Worm (Caenorhabditis elegans) whole organism, young adult: ENCODE data around the gene F36H12.17.
"Not testable (repeated sequence)": the region's sequence is repeated elsewhere in the genome, so short reads cannot be mapped to it uniquely, and the experiment has no call there.

ENCODE experiments used
- B0019.2 ChIP-seq: fragments of 200-800 bp; sonication (Bioruptor generic); conservative IDR thresholded peaks from 2 replicates; pipeline ENCODE4 v1.3.6; 2022; ENCODE audit warnings: missing genetic modification reagents, missing genetic modification characterization, missing compliant biosample characterization
- B0035.1 ChIP-seq: sonication (generic microtip); optimal IDR thresholded peaks from 2 replicates; lab custom pipeline; 2016; ENCODE audit warnings: missing genetic modification characterization, mild to moderate bottlenecking, missing compliant biosample characterization, missing genotype, missing genetic modification reagents
- F37B4.10 ChIP-seq: fragments of 200-800 bp; sonication (Bioruptor generic); IDR thresholded peaks from 2 replicates; pipeline ENCODE4 v1.3.6; 2022; ENCODE audit warnings: missing genetic modification characterization, missing compliant biosample characterization
- F39B2.1 ChIP-seq: fragments of 200-800 bp; sonication (Bioruptor generic); IDR thresholded peaks from 2 replicates; pipeline ENCODE4 v1.3.6; 2022; ENCODE audit warnings: missing genetic modification reagents, missing genetic modification characterization, missing compliant biosample characterization
- F52B5.7 ChIP-seq: sonication (generic microtip); optimal IDR thresholded peaks from 2 replicates; lab custom pipeline; 2016; ENCODE audit warnings: mild to moderate bottlenecking, missing genetic modification characterization, missing compliant biosample characterization
- K12H6.12 ChIP-seq: fragments of 200-800 bp; sonication (Bioruptor generic); optimal IDR thresholded peaks from 2 replicates; lab custom pipeline; 2018; ENCODE audit warnings: mild to moderate bottlenecking, missing genetic modification characterization, missing compliant biosample characterization
- T07F8.4 ChIP-seq: sonication (generic microtip); optimal IDR thresholded peaks from 2 replicates; lab custom pipeline; 2016; ENCODE audit warnings: mild to moderate bottlenecking, missing genetic modification characterization, moderate library complexity, missing compliant biosample characterization
- Y67H2A.10 ChIP-seq: fragments of 200-800 bp; sonication (Bioruptor generic); conservative IDR thresholded peaks from 2 replicates; pipeline ENCODE4 v1.3.6; 2022; ENCODE audit warnings: missing genetic modification reagents, missing genetic modification characterization, missing compliant biosample characterization
- Y95B8A.8 ChIP-seq: fragments of 200-800 bp; sonication (Bioruptor generic); IDR thresholded peaks from 2 replicates; pipeline ENCODE4 v1.3.6; 2022; ENCODE audit warnings: missing genetic modification reagents, missing genetic modification characterization, missing compliant biosample characterization
- akir-1 ChIP-seq: fragments of 200-800 bp; sonication (Bioruptor generic); optimal IDR thresholded peaks from 2 replicates; lab custom pipeline; 2018; ENCODE audit warnings: mild to moderate bottlenecking, missing genetic modification characterization, moderate library complexity, missing compliant biosample characterization
- bed-2 ChIP-seq: fragments of 200-800 bp; sonication (Bioruptor generic); IDR thresholded peaks from 2 replicates; pipeline ENCODE4 v1.3.6; 2022; ENCODE audit warnings: missing genetic modification reagents, missing genetic modification characterization, missing compliant biosample characterization
- ceh-40 ChIP-seq: fragments of 200-800 bp; sonication (Bioruptor generic); IDR thresholded peaks from 2 replicates; pipeline ENCODE4 v1.3.6; 2022; ENCODE audit warnings: missing genetic modification characterization, missing compliant biosample characterization
- chd-7 ChIP-seq: sonication (generic microtip); optimal IDR thresholded peaks from 2 replicates; lab custom pipeline; 2016; ENCODE audit warnings: mild to moderate bottlenecking, missing genetic modification characterization, moderate library complexity, missing compliant biosample characterization
- dpff-1 ChIP-seq: sonication (generic microtip); optimal IDR thresholded peaks from 2 replicates; lab custom pipeline; 2017; ENCODE audit warnings: mild to moderate bottlenecking, missing genetic modification characterization, missing compliant biosample characterization
- dpl-1 ChIP-seq: fragments of 150-350 bp; optimal IDR thresholded peaks from 2 replicates; lab custom pipeline; 2014; ENCODE audit warnings: missing biosample characterization, missing genetic modification reagents, missing genetic modification characterization
- egl-18 ChIP-seq: fragments of 200-800 bp; sonication (Bioruptor generic); IDR thresholded peaks from 2 replicates; pipeline ENCODE4 v1.3.6; 2022; ENCODE audit warnings: missing genetic modification reagents, missing genetic modification characterization, missing compliant biosample characterization
- egrh-3 ChIP-seq: fragments of 200-800 bp; sonication (Bioruptor generic); IDR thresholded peaks from 2 replicates; pipeline ENCODE4 v1.3.6; 2022; ENCODE audit warnings: missing genetic modification reagents, missing genetic modification characterization, missing compliant biosample characterization
- let-607 ChIP-seq, 2 experiments: fragments of 200-800 bp in 1 of 2; sonication (Bioruptor generic) in 1 of 2; sonication (generic microtip) in 1 of 2; optimal IDR thresholded peaks; 2 replicates each; lab custom pipeline; 2016 to 2018; ENCODE audit warnings: mild to moderate bottlenecking in 2 of 2, missing compliant biosample characterization in 2 of 2, missing genetic modification characterization in 2 of 2, moderate library complexity in 2 of 2, missing genotype in 1 of 2
- lin-35 ChIP-seq, 3 experiments: fragments of 150-350 bp in 2 of 3; sonication (generic microtip) in 1 of 3; optimal IDR thresholded peaks; 2 replicates each; lab custom pipeline; 2014 to 2018; ENCODE audit warnings: missing biosample characterization in 3 of 3, missing genetic modification characterization in 3 of 3, missing genetic modification reagents in 3 of 3
- lsl-1 ChIP-seq: fragments of 200-800 bp; sonication (Bioruptor generic); optimal IDR thresholded peaks from 2 replicates; lab custom pipeline; 2018; ENCODE audit warnings: mild to moderate bottlenecking, missing genetic modification characterization, moderate library complexity, missing compliant biosample characterization
- lsy-27 ChIP-seq: sonication (generic microtip); optimal IDR thresholded peaks from 2 replicates; lab custom pipeline; 2017; ENCODE audit warnings: missing genetic modification characterization, mild to moderate bottlenecking, missing compliant biosample characterization, antibody characterized with exemption, missing genotype, borderline replicate concordance; ENCODE audit not compliant: insufficient read depth
- mes-4 ChIP-seq: sonication (generic microtip); optimal IDR thresholded peaks from 2 replicates; lab custom pipeline; 2016; ENCODE audit warnings: missing genotype, missing genetic modification characterization, missing compliant biosample characterization
- nfya-1 ChIP-seq: sonication (generic microtip); optimal IDR thresholded peaks from 2 replicates; lab custom pipeline; 2017; ENCODE audit warnings: antibody characterized with exemption, missing compliant biosample characterization, missing genetic modification characterization, borderline replicate concordance; ENCODE audit not compliant: insufficient read depth
- nfya-2 ChIP-seq: fragments of 200-800 bp; sonication (Bioruptor generic); IDR thresholded peaks from 2 replicates; pipeline ENCODE4 v1.3.6; 2022; ENCODE audit warnings: missing genetic modification reagents, missing genetic modification characterization, missing compliant biosample characterization
- nhr-27 ChIP-seq: fragments of 200-800 bp; sonication (Bioruptor generic); optimal IDR thresholded peaks from 2 replicates; lab custom pipeline; 2018; ENCODE audit warnings: mild to moderate bottlenecking, missing genetic modification characterization, moderate library complexity, missing compliant biosample characterization
- rcor-1 ChIP-seq: fragments of 200-800 bp; sonication (Bioruptor generic); IDR thresholded peaks from 2 replicates; pipeline ENCODE4 v1.3.6; 2022; ENCODE audit warnings: missing genetic modification reagents, missing genetic modification characterization, missing compliant biosample characterization
- sdz-38 ChIP-seq: sonication (generic microtip); optimal IDR thresholded peaks from 2 replicates; lab custom pipeline; 2016; ENCODE audit warnings: missing genotype, missing genetic modification characterization, missing compliant biosample characterization
- snpc-1.1 ChIP-seq: sonication (generic microtip); optimal IDR thresholded peaks from 2 replicates; lab custom pipeline; 2017; ENCODE audit warnings: missing genetic modification characterization, mild to moderate bottlenecking, missing compliant biosample characterization, antibody characterized with exemption, moderate library complexity, missing genotype, missing genetic modification reagents; ENCODE audit not compliant: insufficient read depth
- snpc-3.4 ChIP-seq: sonication (generic microtip); optimal IDR thresholded peaks from 2 replicates; lab custom pipeline; 2017; ENCODE audit warnings: missing genetic modification characterization, mild to moderate bottlenecking, missing compliant biosample characterization, antibody characterized with exemption, moderate library complexity, missing genotype, missing genetic modification reagents
- snpc-4 ChIP-seq, 5 experiments: fragments of 150-350 bp in 1 of 5; sonication (generic microtip) in 4 of 5; optimal IDR thresholded peaks; 2 replicates each; lab custom pipeline; 2014 to 2018; ENCODE audit warnings: missing genetic modification characterization in 5 of 5, missing biosample characterization in 3 of 5, antibody characterized with exemption in 2 of 5, mild to moderate bottlenecking in 2 of 5, missing compliant biosample characterization in 2 of 5, missing genotype in 2 of 5, moderate library complexity in 2 of 5, missing genetic modification reagents in 1 of 5
- somi-1 ChIP-seq: fragments of 200-800 bp; sonication (Bioruptor generic); optimal IDR thresholded peaks from 2 replicates; lab custom pipeline; 2018; ENCODE audit warnings: mild to moderate bottlenecking, missing genetic modification characterization, missing compliant biosample characterization
- ztf-25 ChIP-seq: fragments of 200-800 bp; sonication (Bioruptor generic); IDR thresholded peaks from 2 replicates; pipeline ENCODE4 v1.3.6; 2022; ENCODE audit warnings: missing genetic modification reagents, missing genetic modification characterization, missing compliant biosample characterization

Gene F36H12.17

ce11 chrIV:5309742-5310141 lies 32.1 kb upstream of the F36H12.17 start, which contains the start of gene ZK354.3 (continued):
- TF ChIP-seq egrh-3: no peak
- no peak for TF ChIP-seq lsl-1 (GFP tag; lab: Kevin White, UChicago)
- no peak for TF ChIP-seq rcor-1 (GFP tag; lab: Robert Waterston, UW)

ce11 chrIV:5309137-5309536 lies 31.5 kb upstream of the F36H12.17 start:
- TF ChIP-seq snpc-4 (GFP tag; optimal IDR thresholded peaks at IDR 0.05; lab: Kevin White, UChicago) (peak; percentile 70), snpc-4 (tag; optimal IDR thresholded peaks at IDR 0.05; lab: Kevin White, UChicago) (peak; percentile 49 to 96 (median 83)), snpc-1.1 (peak; percentile 60)

- not testable (repeated sequence) for TF ChIP-seq dpl-1 (GFP tag; lab: Kevin White, UChicago); snpc-3.4 (tag; lab: Kevin White, UChicago); akir-1
These were observed 30.5 kb upstream of the F36H12.17 start, which contains the start of the genes ZK354.9 and msp-58 for ce11 chrIV:5308046-5308643. TSS of gene ZK354.9 (minus strand) at chrIV:5308146. TSS of gene msp-58 (plus strand) at chrIV:5308593.

ce11 chrIV:5306040-5306439 lies 28.4 kb upstream of the F36H12.17 start, which contains the start of gene ZK354.8:
TSS of gene ZK354.8 (minus strand) at chrIV:5306140.
- TF ChIP-seq lsy-27 (tag; lab: Kevin White, UChicago): no peak
- TF ChIP-seq F52B5.7 (tag; lab: Kevin White, UChicago): no peak
- TF ChIP-seq nhr-27 (tag; lab: Kevin White, UChicago): no peak
- TF ChIP-seq sdz-38 (tag; lab: Kevin White, UChicago): no peak
- no peak for TF ChIP-seq let-607 (tag; optimal IDR thresholded peaks at IDR 0.05; lab: Kevin White, UChicago)
- no peak for TF ChIP-seq B0019.2 (GFP tag; lab: Robert Waterston, UW)
- TF ChIP-seq lsl-1 (GFP tag; lab: Kevin White, UChicago): no peak
- no peak for TF ChIP-seq Y95B8A.8 (GFP tag; lab: Robert Waterston, UW)
- TF ChIP-seq ceh-40 (GFP tag; lab: Robert Waterston, UW): no peak
- TF ChIP-seq nfya-1 (tag; lab: Kevin White, UChicago): no peak
- TF ChIP-seq dpff-1 (tag; lab: Kevin White, UChicago): no peak
- TF ChIP-seq ztf-25 (GFP tag; lab: Robert Waterston, UW): no peak
- no peak for TF ChIP-seq F39B2.1 (GFP tag; lab: Robert Waterston, UW)
- TF ChIP-seq lin-35 (GFP tag; optimal IDR thresholded peaks at IDR 0.05; lab: Kevin White, UChicago): no peak
- TF ChIP-seq chd-7: no peak
- no peak for TF ChIP-seq mes-4
- TF ChIP-seq K12H6.12 (tag; lab: Kevin White, UChicago): no peak
- no peak for TF ChIP-seq somi-1 (GFP tag; lab: Kevin White, UChicago)
- no peak for TF ChIP-seq B0035.1 (tag; lab: Kevin White, UChicago)

ce11 chrIV:5303030-5303429 lies 25.4 kb upstream of the F36H12.17 start, which contains the start of gene ZK354.7:
TSS of gene ZK354.7 (minus strand) at chrIV:5303130.
- TF ChIP-seq F52B5.7 (tag; lab: Kevin White, UChicago) (no peak), T07F8.4 (tag; lab: Kevin White, UChicago) (no peak), nfya-2 (no peak), snpc-1.1 (no peak), F37B4.10 (no peak), bed-2 (GFP tag; lab: Robert Waterston, UW) (no peak), egl-18 (GFP tag; lab: Robert Waterston, UW) (no peak), Y67H2A.10 (GFP tag; lab: Robert Waterston, UW) (no peak)
